Worm (Caenorhabditis elegans) whole organism, young adult: Measurements from ENCODE around the gene B0432.9.

Experiments
- B0035.1 ChIP-seq: sonication (generic microtip); optimal IDR thresholded peaks from 2 replicates; lab custom pipeline; 2016; ENCODE audit warnings: missing genetic modification characterization, mild to moderate bottlenecking, missing compliant biosample characterization, missing genotype, missing genetic modification reagents
- B0336.3 ChIP-seq: fragments of 200-800 bp; sonication (Bioruptor generic); IDR thresholded peaks from 2 replicates; pipeline ENCODE4 v1.3.6; 2022; ENCODE audit warnings: missing genetic modification characterization, missing compliant biosample characterization
- D2030.7 ChIP-seq: fragments of 200-800 bp; sonication (Bioruptor generic); IDR thresholded peaks from 2 replicates; pipeline ENCODE4 v1.3.6; 2022; ENCODE audit warnings: missing genetic modification reagents, missing genetic modification characterization, missing compliant biosample characterization
- F10E7.11 ChIP-seq: sonication (generic microtip); optimal IDR thresholded peaks from 2 replicates; lab custom pipeline; 2017; ENCODE audit warnings: mild to moderate bottlenecking, missing genetic modification characterization, moderate library complexity, missing compliant biosample characterization
- F23B12.7 ChIP-seq: sonication (generic microtip); optimal IDR thresholded peaks from 2 replicates; lab custom pipeline; 2017; ENCODE audit warnings: missing genetic modification characterization, mild to moderate bottlenecking, missing compliant biosample characterization, antibody characterized with exemption, moderate library complexity; ENCODE audit not compliant: insufficient read depth
- F33H1.4 ChIP-seq: fragments of 200-800 bp; sonication (Bioruptor generic); IDR thresholded peaks from 2 replicates; pipeline ENCODE4 v1.3.6; 2022; ENCODE audit warnings: missing genetic modification reagents, missing genetic modification characterization, missing compliant biosample characterization
- F39B2.1 ChIP-seq: fragments of 200-800 bp; sonication (Bioruptor generic); IDR thresholded peaks from 2 replicates; pipeline ENCODE4 v1.3.6; 2022; ENCODE audit warnings: missing genetic modification reagents, missing genetic modification characterization, missing compliant biosample characterization
- F49E8.2 ChIP-seq: sonication (generic microtip); optimal IDR thresholded peaks from 3 replicates; lab custom pipeline; 2017; ENCODE audit warnings: missing genetic modification characterization, mild to moderate bottlenecking, missing compliant biosample characterization, antibody characterized with exemption, moderate library complexity; ENCODE audit not compliant: insufficient read depth
- F52B5.7 ChIP-seq: sonication (generic microtip); optimal IDR thresholded peaks from 2 replicates; lab custom pipeline; 2016; ENCODE audit warnings: mild to moderate bottlenecking, missing genetic modification characterization, missing compliant biosample characterization
- F57A8.1 ChIP-seq: fragments of 200-800 bp; sonication (Bioruptor generic); optimal IDR thresholded peaks from 2 replicates; lab custom pipeline; 2018; ENCODE audit warnings: mild to moderate bottlenecking, missing genetic modification characterization, moderate library complexity, missing compliant biosample characterization
- F57C9.4 ChIP-seq: sonication (generic microtip); optimal IDR thresholded peaks from 2 replicates; lab custom pipeline; 2017; ENCODE audit warnings: mild to moderate bottlenecking, missing genetic modification characterization, missing compliant biosample characterization
- K11D2.4 ChIP-seq: fragments of 200-800 bp; sonication (Bioruptor generic); IDR thresholded peaks from 2 replicates; pipeline ENCODE4 v1.3.6; 2022; ENCODE audit warnings: missing genetic modification reagents, missing genetic modification characterization, missing compliant biosample characterization
- K12H6.12 ChIP-seq: fragments of 200-800 bp; sonication (Bioruptor generic); optimal IDR thresholded peaks from 2 replicates; lab custom pipeline; 2018; ENCODE audit warnings: mild to moderate bottlenecking, missing genetic modification characterization, missing compliant biosample characterization
- Y56A3A.18 ChIP-seq: fragments of 200-800 bp; sonication (Bioruptor generic); IDR thresholded peaks from 2 replicates; pipeline ENCODE4 v1.3.6; 2022; ENCODE audit warnings: missing genetic modification reagents, missing genetic modification characterization, missing compliant biosample characterization
- Y95B8A.8 ChIP-seq: fragments of 200-800 bp; sonication (Bioruptor generic); IDR thresholded peaks from 2 replicates; pipeline ENCODE4 v1.3.6; 2022; ENCODE audit warnings: missing genetic modification reagents, missing genetic modification characterization, missing compliant biosample characterization
- aptf-2 ChIP-seq: fragments of 200-800 bp; sonication (Bioruptor generic); conservative IDR thresholded peaks from 2 replicates; pipeline ENCODE4 v1.3.6; 2022; ENCODE audit warnings: missing genetic modification reagents, missing genetic modification characterization, missing compliant biosample characterization
- aptf-3 ChIP-seq: fragments of 200-800 bp; sonication (Bioruptor generic); IDR thresholded peaks from 2 replicates; pipeline ENCODE4 v1.3.6; 2022; ENCODE audit warnings: missing genetic modification characterization, missing compliant biosample characterization
- atf-7 ChIP-seq: sonication (generic microtip); optimal IDR thresholded peaks from 2 replicates; lab custom pipeline; 2017; ENCODE audit warnings: mild to moderate bottlenecking, missing genetic modification characterization, missing compliant biosample characterization
- athp-1 ChIP-seq: sonication (generic microtip); optimal IDR thresholded peaks from 2 replicates; lab custom pipeline; 2017; ENCODE audit warnings: mild to moderate bottlenecking, missing genetic modification characterization, missing compliant biosample characterization
- attf-3 ChIP-seq: fragments of 200-800 bp; sonication (Bioruptor generic); conservative IDR thresholded peaks from 2 replicates; pipeline ENCODE4 v1.3.6; 2022; ENCODE audit warnings: missing genetic modification reagents, missing genetic modification characterization, missing compliant biosample characterization
- bed-1 ChIP-seq: fragments of 200-800 bp; sonication (Bioruptor generic); IDR thresholded peaks from 2 replicates; pipeline ENCODE4 v1.3.6; 2022; ENCODE audit warnings: missing genetic modification reagents, missing genetic modification characterization, missing compliant biosample characterization
- bed-2 ChIP-seq: fragments of 200-800 bp; sonication (Bioruptor generic); IDR thresholded peaks from 2 replicates; pipeline ENCODE4 v1.3.6; 2022; ENCODE audit warnings: missing genetic modification reagents, missing genetic modification characterization, missing compliant biosample characterization
- ccch-3 ChIP-seq: fragments of 200-800 bp; sonication (Bioruptor generic); optimal IDR thresholded peaks from 2 replicates; lab custom pipeline; 2018; ENCODE audit warnings: mild to moderate bottlenecking, missing genetic modification characterization, missing compliant biosample characterization
- ceh-100 ChIP-seq: fragments of 200-800 bp; sonication (Bioruptor generic); IDR thresholded peaks from 2 replicates; pipeline ENCODE4 v1.3.6; 2022; ENCODE audit warnings: missing genetic modification reagents, missing genetic modification characterization, missing compliant biosample characterization
- ceh-58 ChIP-seq: fragments of 200-800 bp; sonication (Bioruptor generic); IDR thresholded peaks from 2 replicates; pipeline ENCODE4 v1.3.6; 2022; ENCODE audit warnings: missing genetic modification characterization, missing compliant biosample characterization
- dpff-1 ChIP-seq: sonication (generic microtip); optimal IDR thresholded peaks from 2 replicates; lab custom pipeline; 2017; ENCODE audit warnings: mild to moderate bottlenecking, missing genetic modification characterization, missing compliant biosample characterization
- ekl-4 ChIP-seq: fragments of 200-800 bp; sonication (Bioruptor generic); IDR thresholded peaks from 2 replicates; pipeline ENCODE4 v1.3.6; 2022; ENCODE audit warnings: missing genetic modification reagents, missing genetic modification characterization, missing compliant biosample characterization
- ets-4 ChIP-seq: fragments of 200-800 bp; sonication (Bioruptor generic); optimal IDR thresholded peaks from 2 replicates; lab custom pipeline; 2018; ENCODE audit warnings: mild to moderate bottlenecking, missing genetic modification characterization, missing compliant biosample characterization
- him-1 ChIP-seq: sonication (generic microtip); optimal IDR thresholded peaks from 2 replicates; lab custom pipeline; 2016; ENCODE audit warnings: missing genotype, missing genetic modification reagents, missing genetic modification characterization, missing compliant biosample characterization
- let-526 ChIP-seq: fragments of 200-800 bp; sonication (Bioruptor generic); IDR thresholded peaks from 2 replicates; pipeline ENCODE4 v1.3.6; 2022; ENCODE audit warnings: missing genetic modification reagents, missing genetic modification characterization, missing compliant biosample characterization
- lin-26 ChIP-seq: fragments of 200-800 bp; sonication (Bioruptor generic); IDR thresholded peaks from 2 replicates; pipeline ENCODE4 v1.3.6; 2022; ENCODE audit warnings: missing genetic modification reagents, missing genetic modification characterization, missing compliant biosample characterization
- lin-35 ChIP-seq, 3 experiments: fragments of 150-350 bp in 2 of 3; sonication (generic microtip) in 1 of 3; optimal IDR thresholded peaks; 2 replicates each; lab custom pipeline; 2014 to 2018; ENCODE audit warnings: missing biosample characterization in 3 of 3, missing genetic modification characterization in 3 of 3, missing genetic modification reagents in 3 of 3
- lsl-1 ChIP-seq: fragments of 200-800 bp; sonication (Bioruptor generic); optimal IDR thresholded peaks from 2 replicates; lab custom pipeline; 2018; ENCODE audit warnings: mild to moderate bottlenecking, missing genetic modification characterization, moderate library complexity, missing compliant biosample characterization
- madf-6 ChIP-seq: fragments of 200-800 bp; sonication (Bioruptor generic); IDR thresholded peaks from 2 replicates; pipeline ENCODE4 v1.3.6; 2022; ENCODE audit warnings: missing genetic modification reagents, missing genetic modification characterization, missing compliant biosample characterization
- madf-8 ChIP-seq: fragments of 200-800 bp; sonication (Bioruptor generic); conservative IDR thresholded peaks from 2 replicates; pipeline ENCODE4 v1.3.6; 2022; ENCODE audit warnings: missing genetic modification reagents, missing genetic modification characterization, missing compliant biosample characterization
- mcd-1 ChIP-seq: fragments of 200-800 bp; sonication (Bioruptor generic); IDR thresholded peaks from 2 replicates; pipeline ENCODE4 v1.3.6; 2022; ENCODE audit warnings: missing genetic modification reagents, missing genetic modification characterization, missing compliant biosample characterization
- nfya-2 ChIP-seq: fragments of 200-800 bp; sonication (Bioruptor generic); IDR thresholded peaks from 2 replicates; pipeline ENCODE4 v1.3.6; 2022; ENCODE audit warnings: missing genetic modification reagents, missing genetic modification characterization, missing compliant biosample characterization
- nhr-120 ChIP-seq: fragments of 200-800 bp; sonication (Bioruptor generic); IDR thresholded peaks from 2 replicates; pipeline ENCODE4 v1.3.6; 2022; ENCODE audit warnings: missing genetic modification characterization, missing compliant biosample characterization
- nhr-90 ChIP-seq: sonication (generic microtip); optimal IDR thresholded peaks from 2 replicates; lab custom pipeline; 2016; ENCODE audit warnings: missing genotype, mild to moderate bottlenecking, missing genetic modification characterization, missing compliant biosample characterization
- repo-1 ChIP-seq: sonication (generic microtip); optimal IDR thresholded peaks from 2 replicates; lab custom pipeline; 2017; ENCODE audit warnings: mild to moderate bottlenecking, missing genetic modification characterization, missing compliant biosample characterization
- snpc-1.1 ChIP-seq: sonication (generic microtip); optimal IDR thresholded peaks from 2 replicates; lab custom pipeline; 2017; ENCODE audit warnings: missing genetic modification characterization, mild to moderate bottlenecking, missing compliant biosample characterization, antibody characterized with exemption, moderate library complexity, missing genotype, missing genetic modification reagents; ENCODE audit not compliant: insufficient read depth
- snpc-1.3 ChIP-seq: sonication (generic microtip); optimal IDR thresholded peaks from 2 replicates; lab custom pipeline; 2017; ENCODE audit warnings: missing genetic modification characterization, mild to moderate bottlenecking, missing compliant biosample characterization, antibody characterized with exemption, moderate library complexity, missing genotype, missing genetic modification reagents; ENCODE audit not compliant: insufficient read depth
- sptf-2 ChIP-seq: fragments of 200-800 bp; sonication (Bioruptor generic); optimal IDR thresholded peaks from 2 replicates; lab custom pipeline; 2018; ENCODE audit warnings: mild to moderate bottlenecking, missing genetic modification characterization, missing compliant biosample characterization
- unc-130 ChIP-seq: sonication (generic microtip); optimal IDR thresholded peaks from 2 replicates; lab custom pipeline; 2016; ENCODE audit warnings: missing genetic modification reagents, missing genetic modification characterization, missing compliant biosample characterization
- unc-62 ChIP-seq: fragments of 150-350 bp; optimal IDR thresholded peaks from 2 replicates; lab custom pipeline; 2014; ENCODE audit warnings: missing biosample characterization, missing genetic modification reagents, missing genetic modification characterization
- xnd-1 ChIP-seq: sonication (generic microtip); optimal IDR thresholded peaks from 2 replicates; lab custom pipeline; 2016; ENCODE audit warnings: missing genotype, missing genetic modification reagents, missing genetic modification characterization, missing compliant biosample characterization
- ztf-22 ChIP-seq: fragments of 200-800 bp; sonication (Bioruptor generic); optimal IDR thresholded peaks from 2 replicates; lab custom pipeline; 2018; ENCODE audit warnings: mild to moderate bottlenecking, missing genetic modification characterization, moderate library complexity, missing compliant biosample characterization
- ztf-26 ChIP-seq: sonication (generic microtip); optimal IDR thresholded peaks from 2 replicates; lab custom pipeline; 2017; ENCODE audit warnings: missing genetic modification characterization, missing compliant biosample characterization
- ztf-28 ChIP-seq: fragments of 200-800 bp; sonication (Bioruptor generic); IDR thresholded peaks from 2 replicates; pipeline ENCODE4 v1.3.6; 2022; ENCODE audit warnings: missing genetic modification reagents, missing genetic modification characterization, missing compliant biosample characterization

Gene B0432.9

DNA sequence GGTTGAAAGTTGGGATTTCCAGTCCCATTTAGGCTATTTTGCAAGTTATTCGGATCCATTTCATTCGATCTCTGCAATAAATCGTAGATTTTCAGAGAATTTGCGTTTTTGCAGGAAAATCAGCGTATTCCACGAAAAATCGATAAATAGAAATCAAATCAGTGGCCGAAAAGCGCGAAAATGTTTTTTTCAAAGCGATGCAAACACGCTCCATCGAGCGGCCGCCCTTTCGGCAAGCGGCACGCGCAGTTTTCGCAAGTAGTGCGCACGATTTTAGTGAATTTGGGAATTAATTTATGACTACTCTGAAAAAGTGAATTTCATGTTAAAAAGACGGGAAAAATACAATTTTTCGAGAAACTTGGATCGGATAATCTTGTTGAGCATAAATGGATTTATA, 28.4 kb downstream of the B0432.9 start (continued):
- peak in 1 of 3 experiments; percentile 94 for TF ChIP-seq lin-35 (GFP tag; optimal IDR thresholded peaks at IDR 0.05; lab: Kevin White, UChicago)
- peak; percentile 82; the same call in 1 of the 2 replicates for TF ChIP-seq let-526 (GFP tag; lab: Robert Waterston, UW)
- peak; percentile 71 for TF ChIP-seq snpc-1.3 (tag; lab: Kevin White, UChicago)
- no peak for TF ChIP-seq nfya-2 (GFP tag; lab: Robert Waterston, UW)
- TF ChIP-seq K11D2.4 (GFP tag; lab: Robert Waterston, UW), result peak; percentile 92
- TF ChIP-seq dpff-1 (tag; lab: Kevin White, UChicago), result no peak
- TF ChIP-seq nhr-120 (GFP tag; lab: Robert Waterston, UW), result no peak
- no peak for TF ChIP-seq F57C9.4 (tag; lab: Kevin White, UChicago)
- peak; percentile 71 for TF ChIP-seq lsl-1 (GFP tag; lab: Kevin White, UChicago)
- peak; percentile 96 for TF ChIP-seq athp-1 (tag; lab: Kevin White, UChicago)
- peak; percentile 75 for TF ChIP-seq unc-130 (GFP tag; lab: Kevin White, UChicago)
- TF ChIP-seq aptf-3 (GFP tag; lab: Robert Waterston, UW), result no peak
- peak; percentile 4 for TF ChIP-seq nhr-90 (tag; lab: Kevin White, UChicago)
- TF ChIP-seq F23B12.7, result peak; percentile 77
- no peak for TF ChIP-seq sptf-2 (GFP tag; lab: Kevin White, UChicago)
- peak; percentile 59 for TF ChIP-seq ztf-22 (GFP tag; lab: Kevin White, UChicago)
- peak; percentile 48 for TF ChIP-seq ccch-3 (GFP tag; lab: Kevin White, UChicago)
- peak; percentile 86 for TF ChIP-seq ceh-100
- peak; percentile 93 for TF ChIP-seq D2030.7 (GFP tag; lab: Robert Waterston, UW)
- TF ChIP-seq ztf-28 (GFP tag; lab: Robert Waterston, UW), result peak; percentile 89
- peak; percentile 87 for TF ChIP-seq F49E8.2
- peak; percentile 100 for TF ChIP-seq mcd-1 (GFP tag; lab: Robert Waterston, UW)
- TF ChIP-seq atf-7 (tag; lab: Kevin White, UChicago), result peak; percentile 69
- no peak for TF ChIP-seq ceh-58 (GFP tag; lab: Robert Waterston, UW)
- no peak for TF ChIP-seq unc-62 (GFP tag; lab: Kevin White, UChicago)
- TF ChIP-seq ztf-26, result peak; percentile 76
- peak; percentile 59 for TF ChIP-seq F33H1.4 (GFP tag; lab: Robert Waterston, UW)
- peak; percentile 84 for TF ChIP-seq K12H6.12 (tag; lab: Kevin White, UChicago)
- peak; percentile 14 for TF ChIP-seq xnd-1 (tag; lab: Kevin White, UChicago)
- peak; percentile 13 for TF ChIP-seq F57A8.1 (GFP tag; lab: Kevin White, UChicago)
- no peak for TF ChIP-seq bed-1 (GFP tag; lab: Robert Waterston, UW)
- TF ChIP-seq B0336.3 (GFP tag; lab: Robert Waterston, UW), result peak; percentile 95
- peak; percentile 93 for TF ChIP-seq Y95B8A.8
- TF ChIP-seq attf-3 (GFP tag; lab: Robert Waterston, UW), result peak; percentile 80
- no peak for TF ChIP-seq F39B2.1 (GFP tag; lab: Robert Waterston, UW)
- no peak for TF ChIP-seq F10E7.11 (tag; lab: Kevin White, UChicago)
- TF ChIP-seq ekl-4 (GFP tag; lab: Robert Waterston, UW), result peak; percentile 88
- TF ChIP-seq snpc-1.1, result peak; percentile 86
- no peak for TF ChIP-seq bed-2
- TF ChIP-seq B0035.1 (tag; lab: Kevin White, UChicago), result peak; percentile 17
- peak; percentile 68; the same call in 1 of the 2 replicates for TF ChIP-seq aptf-2 (GFP tag; lab: Robert Waterston, UW)
- TF ChIP-seq Y56A3A.18 (GFP tag; lab: Robert Waterston, UW), result peak; percentile 53; the same call in 1 of the 2 replicates
- peak; percentile 80 for TF ChIP-seq madf-6 (GFP tag; lab: Robert Waterston, UW)
- peak; percentile 54 for TF ChIP-seq F52B5.7
- peak; percentile 41 for TF ChIP-seq him-1
- TF ChIP-seq lin-26 (GFP tag; lab: Robert Waterston, UW), result no peak
- peak; percentile 66 for TF ChIP-seq repo-1 (tag; lab: Kevin White, UChicago)
- TF ChIP-seq ets-4 (GFP tag; lab: Kevin White, UChicago), result peak; percentile 42
- TF ChIP-seq madf-8 (GFP tag; lab: Robert Waterston, UW), result peak; percentile 56
- TF ChIP-seq, all 124 proteins: peak for 91
